Worm (Caenorhabditis elegans) whole organism, L3 larva: ENCODE data around the gene lurp-3.

Experiments
- R02D3.7 ChIP-seq: fragments of 150-350 bp; optimal IDR thresholded peaks from 2 replicates; lab custom pipeline; 2014; ENCODE audit warnings: missing biosample characterization, missing genetic modification characterization
- ama-1 ChIP-seq: fragments of 150-350 bp; optimal IDR thresholded peaks from 2 replicates; lab custom pipeline; 2018
- ceh-82 ChIP-seq: fragments of 150-350 bp; optimal IDR thresholded peaks from 2 replicates; lab custom pipeline; 2014; ENCODE audit warnings: missing biosample characterization, missing genetic modification characterization
- fkh-10 ChIP-seq: sonication (generic microtip); optimal IDR thresholded peaks from 2 replicates; lab custom pipeline; 2017; ENCODE audit warnings: missing biosample characterization, missing genetic modification reagents, missing genetic modification characterization
- jun-1 ChIP-seq: fragments of 150-350 bp; optimal IDR thresholded peaks from 2 replicates; lab custom pipeline; 2014; ENCODE audit warnings: missing biosample characterization, missing genetic modification reagents, missing genetic modification characterization
- mdl-1 ChIP-seq: fragments of 150-350 bp; optimal IDR thresholded peaks from 2 replicates; lab custom pipeline; 2014; ENCODE audit warnings: missing biosample characterization, missing genetic modification characterization
- nhr-76 ChIP-seq: fragments of 150-350 bp; sonication (generic microtip); optimal IDR thresholded peaks from 5 replicates; lab custom pipeline; 2014; ENCODE audit warnings: missing biosample characterization, missing genetic modification characterization
- nhr-77 ChIP-seq: fragments of 150-350 bp; optimal IDR thresholded peaks from 2 replicates; lab custom pipeline; 2014; ENCODE audit warnings: missing biosample characterization, missing genetic modification characterization
- skn-1 ChIP-seq: fragments of 150-350 bp; optimal IDR thresholded peaks from 2 replicates; lab custom pipeline; 2014; ENCODE audit warnings: missing biosample characterization, missing genetic modification characterization
- snpc-4 ChIP-seq: fragments of 150-350 bp; optimal IDR thresholded peaks from 2 replicates; lab custom pipeline; 2014; ENCODE audit warnings: missing biosample characterization, missing genetic modification characterization

DNA sequence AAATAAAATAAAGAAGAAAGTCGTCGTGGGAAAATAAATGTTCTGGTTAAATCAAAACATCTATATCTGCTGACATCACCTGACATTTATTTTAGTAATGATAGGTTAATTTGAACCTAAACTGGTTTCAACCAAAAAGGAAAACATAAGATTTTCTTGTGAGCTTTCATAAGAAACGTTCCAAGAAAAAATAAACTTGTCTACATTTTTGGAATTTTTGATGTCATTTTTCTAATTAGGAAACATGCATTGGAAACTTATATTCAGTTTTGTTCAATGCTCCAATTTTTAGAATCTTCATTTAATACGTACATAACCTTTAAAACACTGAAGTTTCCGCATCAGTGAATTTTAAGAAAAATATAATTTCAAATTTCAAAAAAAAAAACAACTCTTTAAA is 30.2 kb downstream of the lurp-3 start:
- no peak for TF ChIP-seq skn-1 (tag; lab: Kevin White, UChicago)
- TF ChIP-seq nhr-77 (tag; lab: Kevin White, UChicago) = no peak
- no peak for TF ChIP-seq ceh-82 (tag; lab: Kevin White, UChicago)
- TF ChIP-seq ama-1 (lab: Kevin White, UChicago) = no peak
- TF ChIP-seq nhr-76 (tag; lab: Kevin White, UChicago) = no peak
- no peak for TF ChIP-seq fkh-10 (GFP tag; lab: Kevin White, UChicago)
- TF ChIP-seq jun-1 (tag; lab: Kevin White, UChicago) = no peak
- no peak for TF ChIP-seq mdl-1 (tag; lab: Kevin White, UChicago)
- TF ChIP-seq R02D3.7 (tag; lab: Kevin White, UChicago) = no peak
- TF ChIP-seq snpc-4 (tag; lab: Kevin White, UChicago) = no peak
